Fruit fly (Drosophila melanogaster): Measurements from ENCODE around the gene CG31635.

The CG31635 gene

dm6 chr2L:6698387-6698786 lies 49.5 kb upstream of the CG31635 start (continued):
- TF ChIP-seq CG12219 (GFP tag; optimal IDR thresholded peaks at IDR 0.05) (peak; percentile 34), CG10321 (GFP tag; IDR thresholded peaks at IDR 0.05) (no peak), Chrac-16 (GFP tag; optimal IDR thresholded peaks at IDR 0.05) (peak; percentile 17), lbe (GFP tag; optimal IDR thresholded peaks at IDR 0.05) (peak; percentile 40), CG4617 (GFP tag; optimal IDR thresholded peaks at IDR 0.05; ENCODE audit: borderline replicate concordance) (no peak), mirr (GFP tag; optimal IDR thresholded peaks at IDR 0.05) (no peak), CG8388 (GFP tag; optimal IDR thresholded peaks at IDR 0.05) (peak; percentile 29), CG4424 (GFP tag; optimal IDR thresholded peaks at IDR 0.05) (peak; percentile 54), dan (GFP tag; IDR thresholded peaks at IDR 0.05) (0 out of 2 replicates have a peak, but pooled peaks have one; percentile 23), btn (GFP tag; optimal IDR thresholded peaks at IDR 0.05) (no peak), Blimp-1 (GFP tag; optimal IDR thresholded peaks at IDR 0.05) (peak; percentile 45), Meics (GFP tag; optimal IDR thresholded peaks at IDR 0.05) (peak; percentile 27), CG2889 (GFP tag; IDR thresholded peaks at IDR 0.05) (peak; percentile 51; the same call in 1 of the 3 replicates), CG17186 (GFP tag; optimal IDR thresholded peaks at IDR 0.05) (no peak), ken (GFP tag; IDR thresholded peaks at IDR 0.05) (peak; percentile 33; the same call in 1 of the 3 replicates), peb (GFP tag; IDR thresholded peaks at IDR 0.05) (no peak), ttk (GFP tag; IDR thresholded peaks at IDR 0.05) (peak; percentile 42), CG14050 (GFP tag; IDR thresholded peaks at IDR 0.05) (peak; percentile 40; the same call in 1 of the 3 replicates), Dll (GFP tag; IDR thresholded peaks at IDR 0.05; ENCODE audit: partially characterized antibody) (no peak), fd64A (GFP tag; optimal IDR thresholded peaks at IDR 0.05) (no peak), otp (GFP tag; IDR thresholded peaks at IDR 0.05) (0 out of 3 replicates have a peak, but pooled peaks have one; percentile 45), CG8290 (GFP tag; optimal IDR thresholded peaks at IDR 0.05) (no peak), CG8290 (tag; optimal IDR thresholded peaks at IDR 0.05) (no peak), jing (GFP tag; optimal IDR thresholded peaks at IDR 0.05) (peak; percentile 3), Antp (GFP tag; optimal IDR thresholded peaks at IDR 0.05) (peak; percentile 9), Fer3 (tag; optimal IDR thresholded peaks at IDR 0.05) (peak; percentile 22), CG18599 (GFP tag; optimal IDR thresholded peaks at IDR 0.05) (peak; percentile 4), CG11093 (GFP tag; IDR thresholded peaks at IDR 0.05) (peak; percentile 57; the same call in 1 of the 3 replicates), Dfd (GFP tag; optimal IDR thresholded peaks at IDR 0.05) (no peak), CG31388 (GFP tag; optimal IDR thresholded peaks at IDR 0.05) (no peak), nmo (GFP tag; optimal IDR thresholded peaks at IDR 0.05) (peak; percentile 39), Myb (GFP tag; optimal IDR thresholded peaks at IDR 0.05) (peak; percentile 8), dysf (GFP tag; IDR thresholded peaks at IDR 0.05) (peak; percentile 67), CG14441 (GFP tag; IDR thresholded peaks at IDR 0.05) (peak; percentile 73), CG7839 (tag; optimal IDR thresholded peaks at IDR 0.05) (peak; percentile 58), CG2120 (GFP tag; optimal IDR thresholded peaks at IDR 0.05) (peak; percentile 47), slbo (GFP tag; IDR thresholded peaks at IDR 0.05) (peak; percentile 71), fd96Cb (tag; optimal IDR thresholded peaks at IDR 0.05) (peak; percentile 29), CG4820 (GFP tag; optimal IDR thresholded peaks at IDR 0.05) (peak; percentile 36), ase (GFP tag; IDR thresholded peaks at IDR 0.05) (peak; percentile 59; the same call in 1 of the 3 replicates), ash1 (GFP tag; optimal IDR thresholded peaks at IDR 0.05) (no peak), CG9817 (tag; optimal IDR thresholded peaks at IDR 0.05) (peak; percentile 16), CG9727 (GFP tag; optimal IDR thresholded peaks at IDR 0.05) (peak; percentile 62), Sry-β (GFP tag; optimal IDR thresholded peaks at IDR 0.05) (no peak), ci (GFP tag; IDR thresholded peaks at IDR 0.05) (peak; percentile 67), CG1602 (GFP tag; optimal IDR thresholded peaks at IDR 0.05) (peak; percentile 35), lab (GFP tag; optimal IDR thresholded peaks at IDR 0.05) (peak; percentile 48), D19A (tag; optimal IDR thresholded peaks at IDR 0.05) (peak; percentile 11), Six4 (GFP tag; optimal IDR thresholded peaks at IDR 0.05) (peak; percentile 18), CG17385 (GFP tag; optimal IDR thresholded peaks at IDR 0.05) (peak; percentile 8), sens-2 (GFP tag; IDR thresholded peaks at IDR 0.05) (peak; percentile 42; the same call in 1 of the 2 replicates)

Measured in whole organism, embryonic.